Fruit fly (Drosophila melanogaster) S2 (cell line): Measurements from ENCODE around the gene CG4278.

Experiments
- CG8478 ChIP-seq: fragments of >200 bp; optimal IDR thresholded peaks from 2 replicates; lab custom pipeline; 2018
- CTCF ChIP-seq, 2 experiments: fragments of >200 bp; optimal IDR thresholded peaks; 2 replicates each; lab custom pipeline; 2018

DNA sequence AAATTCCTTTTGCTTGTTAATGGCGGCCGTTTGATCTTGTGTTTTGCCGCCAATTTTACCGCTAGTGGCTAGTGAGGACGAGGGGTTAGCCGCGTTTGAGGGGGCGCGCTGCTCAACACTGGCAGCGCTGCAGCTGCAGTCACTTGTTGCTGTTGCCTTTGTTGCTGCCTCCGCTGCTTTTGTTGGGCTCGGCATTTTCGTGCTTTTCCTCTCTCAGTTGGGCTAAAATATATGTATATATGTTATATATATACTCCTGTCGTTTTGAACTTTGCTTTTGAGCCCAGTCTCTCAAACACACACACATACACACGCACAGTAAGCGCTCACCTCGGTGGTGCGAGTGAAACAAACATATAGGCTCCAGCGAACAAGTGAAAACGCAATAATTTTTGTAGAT is 2.0 kb upstream of the CG4278 start:
- no peak for TF ChIP-seq CG8478
- TF ChIP-seq CTCF (optimal IDR thresholded peaks at IDR 0.05; lab: Kevin White, UChicago): no peak
